Fruit fly (Drosophila melanogaster): ENCODE data around the gene CG31680.

- TF ChIP-seq CTCF (optimal IDR thresholded peaks at IDR 0.05): no peak
- TF ChIP-seq CG8478 (optimal IDR thresholded peaks at IDR 0.05): no peak
Observed at dm6 chr2L:20682136-20682733, 42.3 kb downstream of the CG31680 start, which contains the start of gene CG2617.

All from S2 (cell line).